Fruit fly (Drosophila melanogaster) whole organism, embryonic: Measurements from ENCODE around the gene Srr.

Experiments
- Antp ChIP-seq: fragments of 200-800 bp; sonication (Bioruptor generic); optimal IDR thresholded peaks from 3 replicates; lab custom pipeline; 2016; ENCODE audit warnings: missing biosample characterization, missing genetic modification characterization
- CG10274 ChIP-seq: fragments of 200-800 bp; sonication (Bioruptor generic); optimal IDR thresholded peaks from 3 replicates; lab custom pipeline; 2017; ENCODE audit warnings: missing biosample characterization, mild to moderate bottlenecking, missing genetic modification characterization
- CG14441 ChIP-seq: fragments of 200-800 bp; sonication (Bioruptor generic); IDR thresholded peaks from 2 replicates; pipeline ENCODE4 v1.3.6; 2022; ENCODE audit warnings: missing biosample characterization, missing genetic modification characterization
- CG17802 ChIP-seq: fragments of 200-800 bp; sonication (Bioruptor generic); optimal IDR thresholded peaks from 2 replicates; lab custom pipeline; 2018; ENCODE audit warnings: missing biosample characterization, mild to moderate bottlenecking, missing genetic modification characterization, moderate library complexity
- CG30020 ChIP-seq: fragments of 200-800 bp; optimal IDR thresholded peaks from 2 replicates; lab custom pipeline; 2019; ENCODE audit warnings: missing biosample characterization, mild to moderate bottlenecking, missing genetic modification characterization, moderate library complexity
- CG8281 ChIP-seq: fragments of 200-800 bp; sonication (Bioruptor generic); optimal IDR thresholded peaks from 2 replicates; lab custom pipeline; 2018; ENCODE audit warnings: missing biosample characterization, mild to moderate bottlenecking, missing genetic modification characterization, moderate library complexity
- CG9215 ChIP-seq: fragments of 200-800 bp; sonication (Bioruptor generic); IDR thresholded peaks from 2 replicates; pipeline ENCODE4 v1.3.6; 2022; ENCODE audit warnings: missing biosample characterization, missing genetic modification characterization
- Doc3 ChIP-seq: fragments of 200-800 bp; sonication (Bioruptor generic); IDR thresholded peaks from 3 replicates; pipeline ENCODE4 v1.3.6; 2022; ENCODE audit warnings: missing biosample characterization, missing genetic modification characterization; ENCODE audit not compliant: partially characterized antibody
- Drgx ChIP-seq: fragments of 200-800 bp; sonication (Bioruptor generic); IDR thresholded peaks from 2 replicates; pipeline ENCODE4 v1.3.6; 2022; ENCODE audit warnings: missing biosample characterization, missing genetic modification characterization
- Rx ChIP-seq: fragments of 200-800 bp; sonication (Bioruptor generic); IDR thresholded peaks from 2 replicates; pipeline ENCODE4 v1.3.6; 2022; ENCODE audit warnings: missing biosample characterization, missing genetic modification characterization
- mirr ChIP-seq: fragments of 200-800 bp; sonication (Bioruptor generic); optimal IDR thresholded peaks from 3 replicates; lab custom pipeline; 2018; ENCODE audit warnings: missing biosample characterization, mild to moderate bottlenecking, missing genetic modification characterization

- TF ChIP-seq mirr (GFP tag; lab: Kevin White, UChicago) (no peak), Antp (no peak), CG10274 (GFP tag; lab: Kevin White, UChicago) (no peak), CG30020 (tag; lab: Kevin White, UChicago) (no peak), Rx (GFP tag; lab: Robert Waterston, UW) (no peak), Drgx (GFP tag; lab: Robert Waterston, UW) (no peak), CG8281 (tag; lab: Kevin White, UChicago) (no peak), CG9215 (no peak), CG14441 (GFP tag; lab: Robert Waterston, UW) (no peak), Doc3 (GFP tag; lab: Robert Waterston, UW) (no peak), CG17802 (tag; lab: Kevin White, UChicago) (no peak)
Measured at dm6 chr3R:9365893-9366500, 799 bp downstream of the Srr start.
